Worm (Caenorhabditis elegans) whole organism, L1 larva: ENCODE results near the gene flp-9.

Experiments
- ces-1 ChIP-seq: fragments of 150-350 bp; optimal IDR thresholded peaks from 2 replicates; lab custom pipeline; 2014; ENCODE audit warnings: missing biosample characterization, missing genetic modification reagents, missing genetic modification characterization
- fkh-10 ChIP-seq: sonication (generic microtip); optimal IDR thresholded peaks from 2 replicates; lab custom pipeline; 2017; ENCODE audit warnings: missing biosample characterization, missing genetic modification reagents, missing genetic modification characterization
- grh-1 ChIP-seq: fragments of 200-800 bp; sonication (Bioruptor generic); IDR thresholded peaks from 2 replicates; pipeline ENCODE4 v1.3.6; 2022; ENCODE audit warnings: missing genetic modification reagents, missing genetic modification characterization, missing compliant biosample characterization
- lin-35 ChIP-seq, 2 experiments: fragments of 150-350 bp; optimal IDR thresholded peaks; 2 replicates each; lab custom pipeline; 2014; ENCODE audit warnings: missing biosample characterization in 2 of 2, missing genetic modification characterization in 2 of 2, missing genetic modification reagents in 2 of 2
- mdl-1 ChIP-seq, 2 experiments: fragments of 150-350 bp; optimal IDR thresholded peaks; 2 replicates each; lab custom pipeline; 2014 to 2017; ENCODE audit warnings: missing biosample characterization in 2 of 2, missing genetic modification characterization in 2 of 2, inconsistent platforms in 1 of 2
- nhr-12 ChIP-seq: sonication (generic microtip); optimal IDR thresholded peaks from 2 replicates; lab custom pipeline; 2017; ENCODE audit warnings: missing biosample characterization, missing genetic modification characterization
- nhr-90 ChIP-seq: sonication (generic microtip); optimal IDR thresholded peaks from 2 replicates; lab custom pipeline; 2016; ENCODE audit warnings: mild to moderate bottlenecking, missing genetic modification characterization, missing compliant biosample characterization; ENCODE audit not compliant: poor library complexity
- skn-1 ChIP-seq: fragments of 150-350 bp; optimal IDR thresholded peaks from 2 replicates; lab custom pipeline; 2014; ENCODE audit warnings: missing biosample characterization, missing genetic modification characterization
- unc-62 ChIP-seq: fragments of 150-350 bp; optimal IDR thresholded peaks from 2 replicates; lab custom pipeline; 2014; ENCODE audit warnings: missing biosample characterization, missing genetic modification reagents, missing genetic modification characterization

- TF ChIP-seq ces-1 (GFP tag; lab: Kevin White, UChicago) = no peak
- TF ChIP-seq grh-1 (GFP tag; lab: Robert Waterston, UW) = no peak
- no peak for TF ChIP-seq fkh-10 (GFP tag; lab: Kevin White, UChicago)
- TF ChIP-seq nhr-90 (tag; lab: Kevin White, UChicago) = no peak
- no peak for TF ChIP-seq unc-62 (GFP tag; lab: Kevin White, UChicago)
- TF ChIP-seq nhr-12 = no peak
- TF ChIP-seq mdl-1 (tag; optimal IDR thresholded peaks at IDR 0.05; lab: Kevin White, UChicago) = no peak
- TF ChIP-seq skn-1 = no peak
- no peak for TF ChIP-seq lin-35 (GFP tag; optimal IDR thresholded peaks at IDR 0.05; lab: Kevin White, UChicago)
These were observed 25.8 kb upstream of the flp-9 start for ce11 chrIV:12783165-12783564.
